Fruit fly (Drosophila melanogaster) S2 (cell line): Measurements from ENCODE around the gene eloF.

ENCODE experiments used
- CG8478 ChIP-seq: fragments of >200 bp; optimal IDR thresholded peaks from 2 replicates; lab custom pipeline; 2018
- CTCF ChIP-seq, 2 experiments: fragments of >200 bp; optimal IDR thresholded peaks; 2 replicates each; lab custom pipeline; 2018

DNA sequence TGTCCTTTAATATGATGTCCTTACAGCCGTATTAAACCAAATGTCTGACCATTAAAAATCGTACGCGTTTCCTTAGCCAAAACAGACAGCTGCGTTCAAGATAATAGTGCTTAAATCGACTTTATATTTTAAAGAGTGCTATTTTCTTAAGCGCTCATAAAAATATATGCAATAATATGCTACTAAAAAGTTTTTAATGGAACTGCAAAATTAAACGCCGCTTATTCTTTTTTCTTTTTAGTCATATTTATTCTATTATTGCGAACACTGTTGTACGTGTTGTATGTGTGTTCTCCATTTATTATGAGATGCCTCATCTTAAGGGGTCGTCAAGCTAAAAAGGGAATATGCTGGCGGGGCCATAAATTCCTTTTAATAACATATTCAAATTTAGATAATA is 46.6 kb downstream of the eloF start:
- TF ChIP-seq CTCF (optimal IDR thresholded peaks at IDR 0.05; lab: Kevin White, UChicago) (no peak), CG8478 (lab: Kevin White, UChicago) (no peak)
